Fruit fly (Drosophila melanogaster) S2 (cell line): Measurements from ENCODE around the gene CSN6.

Experiments
- CG8478 ChIP-seq: fragments of >200 bp; optimal IDR thresholded peaks from 2 replicates; lab custom pipeline; 2018
- CTCF ChIP-seq, 2 experiments: fragments of >200 bp; optimal IDR thresholded peaks; 2 replicates each; lab custom pipeline; 2018

- TF ChIP-seq CTCF (optimal IDR thresholded peaks at IDR 0.05; lab: Kevin White, UChicago): no peak
- TF ChIP-seq CG8478 (lab: Kevin White, UChicago): no peak
These were observed 18.1 kb upstream of the CSN6 start, which contains the start of gene sit for dm6 chr3R:22562502-22562901.
